Fruit fly (Drosophila melanogaster) Kc167 (cell line): ENCODE measurements around the gene Gcn2.

ENCODE experiments used
- Myc ChIP-seq: fragments of >200 bp; optimal IDR thresholded peaks from 2 replicates; lab custom pipeline; 2017; ENCODE audit warnings: missing external identifiers
- Sin3A ChIP-seq: fragments of >200 bp; optimal IDR thresholded peaks from 2 replicates; lab custom pipeline; 2018; ENCODE audit warnings: missing external identifiers
- h ChIP-seq: fragments of >200 bp; optimal IDR thresholded peaks from 3 replicates; lab custom pipeline; 2018; ENCODE audit warnings: missing external identifiers
- insv ChIP-seq: fragments of >200 bp; optimal IDR thresholded peaks from 3 replicates; lab custom pipeline; 2018; ENCODE audit warnings: missing external identifiers
- psq ChIP-seq: fragments of >200 bp; optimal IDR thresholded peaks from 2 replicates; lab custom pipeline; 2017; ENCODE audit warnings: missing external identifiers
- ttk ChIP-seq: sonication (Bioruptor generic); optimal IDR thresholded peaks from 2 replicates; lab custom pipeline; 2017; ENCODE audit warnings: missing external identifiers

The Gcn2 gene

DNA sequence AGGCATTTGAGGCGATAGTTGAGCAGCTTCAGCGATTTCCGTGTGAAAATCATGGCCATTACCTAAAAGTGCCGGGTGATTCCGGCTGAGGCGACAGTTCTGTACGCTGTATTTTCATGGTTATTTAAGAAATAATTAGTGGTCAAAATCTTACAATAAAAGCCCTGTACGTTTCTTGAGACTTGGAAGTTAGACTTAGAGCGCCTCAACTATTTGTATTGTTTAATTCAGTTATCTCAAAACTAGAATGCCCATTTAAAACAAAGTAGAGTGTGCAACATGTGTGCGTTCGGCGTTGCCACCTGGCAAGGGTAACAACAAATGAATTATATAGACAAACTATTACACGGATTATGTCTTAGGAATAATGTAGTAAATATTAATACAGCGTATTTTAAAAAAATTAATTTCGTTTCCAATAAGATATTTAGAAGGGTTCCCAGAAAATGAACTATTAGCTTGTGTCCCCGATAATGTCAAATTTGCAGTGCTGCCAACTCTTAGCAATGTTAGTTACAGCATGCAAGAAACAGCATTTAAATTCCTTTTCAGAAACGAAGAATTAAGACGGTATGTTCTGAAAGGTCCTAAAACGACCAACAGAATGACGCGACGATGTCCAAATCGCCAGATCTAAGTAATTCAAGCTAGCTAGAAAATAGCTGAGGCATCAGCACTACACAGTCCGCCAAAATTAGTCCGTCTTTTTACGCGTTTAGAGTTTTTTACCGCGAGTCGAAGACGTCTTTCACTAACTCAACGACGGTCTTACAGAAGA, 9.2 kb downstream of the Gcn2 start, which contains the start of gene Gprk2:
TSS of gene Gprk2 (plus strand) at position 747 of the 778 bp plus-strand sequence.
- TF ChIP-seq Myc: no peak
- TF ChIP-seq insv: no peak
- no peak for TF ChIP-seq Sin3A (lab: Kevin White, UChicago)

DNA sequence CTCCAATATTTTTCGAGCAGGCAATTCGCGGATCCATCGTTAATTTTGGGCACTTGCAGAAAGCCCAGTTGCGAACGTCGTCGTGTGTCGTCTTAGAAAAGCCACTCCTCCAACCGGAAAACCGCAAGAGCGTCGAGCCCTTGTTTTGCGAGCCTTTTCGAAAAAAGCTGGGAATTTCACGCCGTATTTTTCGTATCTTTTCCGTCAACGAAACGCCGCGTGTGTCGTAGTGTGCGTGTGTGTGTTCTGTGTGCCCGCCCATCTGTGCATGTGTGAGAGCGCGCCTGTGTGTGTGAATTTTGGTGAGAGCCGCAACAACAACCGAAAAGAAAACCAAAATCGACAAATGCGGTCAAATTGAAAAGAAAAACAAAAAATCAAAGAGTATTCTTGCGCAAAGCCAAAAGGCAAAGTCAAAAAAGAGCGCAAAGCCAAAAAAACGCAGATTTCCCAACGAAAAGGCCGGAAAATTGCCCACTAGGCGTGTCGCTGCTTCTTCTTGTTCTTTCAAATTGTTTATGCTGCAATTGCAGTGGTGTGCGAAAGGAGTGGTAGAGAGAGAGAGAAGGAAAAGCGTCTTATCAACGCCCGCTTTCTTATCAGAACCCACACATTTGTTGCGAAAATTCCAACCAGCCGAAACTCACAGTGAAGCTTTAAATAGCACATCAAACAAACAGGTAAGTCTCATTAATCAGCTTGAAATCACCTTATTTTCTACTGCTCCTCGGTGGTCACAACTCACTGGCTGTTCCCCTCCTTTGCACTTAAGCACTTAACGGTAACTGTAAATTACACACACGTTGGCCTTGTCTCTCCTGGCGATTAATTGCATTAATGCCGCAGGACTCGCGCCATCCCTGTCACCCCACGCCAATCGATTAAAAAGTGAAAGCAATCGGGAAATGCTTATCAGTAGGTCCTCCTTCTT, 10.1 kb downstream of the Gcn2 start, which contains the start of gene PNPase:
TSS of gene PNPase (minus strand) at position 176 of the 931 bp plus-strand sequence.
- no peak for TF ChIP-seq Sin3A (lab: Kevin White, UChicago)
- TF ChIP-seq h (lab: Kevin White, UChicago): no peak

dm6 chr3R:31407026-31407654, 11.7 kb downstream of the Gcn2 start:
- no peak for TF ChIP-seq h (lab: Kevin White, UChicago)
- no peak for TF ChIP-seq insv
- no peak for TF ChIP-seq Sin3A (lab: Kevin White, UChicago)
- no peak for TF ChIP-seq Myc

- TF ChIP-seq ttk (lab: Kevin White, UChicago): no peak
- no peak for TF ChIP-seq Myc
- TF ChIP-seq h (lab: Kevin White, UChicago): no peak
- TF ChIP-seq Sin3A (lab: Kevin White, UChicago): no peak
- TF ChIP-seq psq (lab: Kevin White, UChicago): no peak
- TF ChIP-seq insv: no peak
Measured at dm6 chr3R:31409627-31410201, 14.3 kb downstream of the Gcn2 start.

DNA sequence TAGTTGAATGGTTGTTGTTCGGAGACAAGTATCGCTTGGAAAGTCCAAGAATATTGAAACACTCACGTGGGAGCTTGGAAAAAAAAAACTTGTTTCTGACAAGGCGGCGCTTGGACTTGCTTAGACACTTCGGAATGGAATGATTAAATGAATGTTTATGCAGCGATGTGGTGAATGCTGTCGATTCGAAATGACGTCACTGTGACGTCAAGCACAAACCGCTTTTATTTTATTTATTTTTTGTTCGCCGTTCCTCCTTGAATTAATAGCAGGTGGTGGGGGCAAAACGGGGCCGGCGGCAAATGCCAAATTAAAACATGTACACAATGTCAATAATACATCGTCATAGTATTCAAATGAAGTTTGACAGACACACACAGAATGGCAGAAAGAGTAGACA, 24.1 kb downstream of the Gcn2 start:
- no peak for TF ChIP-seq psq (lab: Kevin White, UChicago)
- TF ChIP-seq ttk (lab: Kevin White, UChicago): no peak
- TF ChIP-seq Myc: no peak
- no peak for TF ChIP-seq Sin3A (lab: Kevin White, UChicago)
- TF ChIP-seq h (lab: Kevin White, UChicago): no peak
- TF ChIP-seq insv: no peak

- TF ChIP-seq insv (no peak), Myc (no peak), ttk (lab: Kevin White, UChicago) (no peak), Sin3A (lab: Kevin White, UChicago) (no peak), psq (lab: Kevin White, UChicago) (no peak), h (lab: Kevin White, UChicago) (no peak)
Measured at dm6 chr3R:31420675-31421074, 25.2 kb downstream of the Gcn2 start.

dm6 chr3R:31421995-31422394, 26.5 kb downstream of the Gcn2 start:
- TF ChIP-seq h (lab: Kevin White, UChicago): no peak
- no peak for TF ChIP-seq psq (lab: Kevin White, UChicago)
- TF ChIP-seq insv: no peak
- no peak for TF ChIP-seq ttk (lab: Kevin White, UChicago)
- no peak for TF ChIP-seq Myc
- TF ChIP-seq Sin3A (lab: Kevin White, UChicago): no peak

- no peak for TF ChIP-seq psq (lab: Kevin White, UChicago)
- TF ChIP-seq Myc: no peak
- no peak for TF ChIP-seq ttk (lab: Kevin White, UChicago)
- TF ChIP-seq insv: no peak
- no peak for TF ChIP-seq Sin3A (lab: Kevin White, UChicago)
- TF ChIP-seq h (lab: Kevin White, UChicago): no peak
Measured at dm6 chr3R:31424427-31424826, 29.0 kb downstream of the Gcn2 start.

DNA sequence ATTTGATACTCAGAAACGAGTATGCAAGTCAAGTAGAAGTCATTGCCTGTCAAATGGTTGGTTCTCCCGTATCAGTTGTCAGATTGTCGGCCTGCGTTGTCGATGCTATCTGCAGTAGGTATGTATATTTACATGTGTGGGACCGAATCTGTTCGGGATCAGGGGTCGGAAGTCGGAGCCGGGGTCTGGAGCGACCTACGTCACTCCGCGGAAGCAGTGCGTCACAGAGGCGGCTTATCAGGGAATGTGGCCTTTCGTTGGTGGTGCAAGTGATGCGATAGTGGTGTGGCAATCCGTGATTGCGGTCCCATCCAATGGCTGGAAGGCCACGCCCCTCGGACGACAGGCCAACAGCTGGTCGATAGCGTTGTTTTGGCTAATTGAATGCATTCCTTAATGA, 40.2 kb downstream of the Gcn2 start:
- TF ChIP-seq Myc (no peak), Sin3A (lab: Kevin White, UChicago) (no peak), psq (lab: Kevin White, UChicago) (no peak), ttk (lab: Kevin White, UChicago) (no peak), insv (no peak), h (lab: Kevin White, UChicago) (no peak)

DNA sequence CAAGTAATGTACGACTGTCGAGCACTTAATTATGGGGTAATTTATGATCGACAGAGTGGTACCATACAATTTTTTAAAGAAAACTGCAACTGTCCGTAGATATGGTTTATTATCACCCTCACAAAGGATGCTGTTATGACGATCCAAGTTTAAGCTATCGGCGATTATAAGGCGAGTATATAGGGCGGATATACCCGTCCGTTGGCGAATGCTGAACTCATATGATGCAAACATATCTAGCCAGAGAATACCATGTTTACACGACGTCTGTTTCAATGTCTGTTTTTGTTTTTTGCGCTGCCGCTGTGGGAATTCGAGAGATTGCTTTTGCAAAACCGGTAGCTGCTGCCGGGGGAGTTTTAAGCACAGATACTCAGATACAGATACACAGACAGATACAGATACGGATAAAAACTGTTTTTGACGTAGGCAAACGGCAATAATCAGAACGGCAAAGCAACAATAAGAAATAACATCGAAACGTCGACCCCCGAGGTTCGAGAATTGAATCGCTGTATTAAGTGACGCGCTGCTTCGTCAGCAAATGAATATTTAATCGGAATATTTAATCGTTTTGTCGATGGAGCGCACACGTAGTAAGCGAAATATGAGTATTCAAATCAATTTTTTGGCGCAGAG, 42.1 kb downstream of the Gcn2 start:
- TF ChIP-seq Sin3A (lab: Kevin White, UChicago) (no peak), h (lab: Kevin White, UChicago) (no peak)

- TF ChIP-seq insv (no peak), ttk (lab: Kevin White, UChicago) (no peak), Myc (no peak), psq (lab: Kevin White, UChicago) (no peak), Sin3A (lab: Kevin White, UChicago) (no peak), h (lab: Kevin White, UChicago) (no peak)
Measured at dm6 chr3R:31438856-31439255, 43.4 kb downstream of the Gcn2 start.
